Worm (Caenorhabditis elegans): ENCODE measurements around the gene cysl-4.

Gene cysl-4

ce11 chrV:2004659-2005058 is at the start of gene cysl-4:
Gene cysl-4 (plus strand): TSS chrV:2004959.
- TF ChIP-seq blmp-1 (tag; optimal IDR thresholded peaks at IDR 0.05; ENCODE audit: insufficient read depth) (no peak), unc-55 (GFP tag; optimal IDR thresholded peaks at IDR 0.05) (no peak), nhr-77 (tag; optimal IDR thresholded peaks at IDR 0.05) (no peak), unc-39 (tag; optimal IDR thresholded peaks at IDR 0.05) (no peak), alr-1 (tag; optimal IDR thresholded peaks at IDR 0.05) (no peak), lin-13 (GFP tag; optimal IDR thresholded peaks at IDR 0.05) (no peak), R02D3.7 (tag; optimal IDR thresholded peaks at IDR 0.05) (no peak), sma-9 (GFP tag; optimal IDR thresholded peaks at IDR 0.05) (no peak), sma-9 (tag; optimal IDR thresholded peaks at IDR 0.05) (no peak), nhr-12 (tag; optimal IDR thresholded peaks at IDR 0.05) (no peak), peb-1 (tag; optimal IDR thresholded peaks at IDR 0.05) (no peak), F13H6.1 (tag; optimal IDR thresholded peaks at IDR 0.05) (no peak), lin-11 (tag; optimal IDR thresholded peaks at IDR 0.05) (no peak), sem-4 (tag; optimal IDR thresholded peaks at IDR 0.05) (no peak), C34F6.9 (tag; optimal IDR thresholded peaks at IDR 0.05) (no peak), sma-3 (GFP tag; optimal IDR thresholded peaks at IDR 0.05) (no peak), mbf-1 (tag; optimal IDR thresholded peaks at IDR 0.05) (no peak), fos-1 (tag; optimal IDR thresholded peaks at IDR 0.05) (no peak), lsy-2 (tag; optimal IDR thresholded peaks at IDR 0.05) (no peak)

- TF ChIP-seq C34F6.9 (tag; optimal IDR thresholded peaks at IDR 0.05) (no peak), gmeb-1 (tag; optimal IDR thresholded peaks at IDR 0.05) (no peak), ztf-4 (tag; optimal IDR thresholded peaks at IDR 0.05) (no peak), lin-11 (tag; optimal IDR thresholded peaks at IDR 0.05) (no peak), skn-1 (tag; optimal IDR thresholded peaks at IDR 0.05) (no peak), ceh-16 (tag; optimal IDR thresholded peaks at IDR 0.05) (no peak)
These were observed 49.5 kb upstream of the cysl-4 start for ce11 chrV:1955246-1955645.

- no peak for TF ChIP-seq ztf-1 (GFP tag; conservative IDR thresholded peaks at IDR 0.05)
- no peak for TF ChIP-seq unc-62 (GFP tag; optimal IDR thresholded peaks at IDR 0.05)
- no peak for TF ChIP-seq aly-2 (tag; optimal IDR thresholded peaks at IDR 0.05)
- TF ChIP-seq nhr-23 (tag; optimal IDR thresholded peaks at IDR 0.05) = no peak
- no peak for TF ChIP-seq egl-27 (tag; optimal IDR thresholded peaks at IDR 0.05)
- TF ChIP-seq mbf-1 (tag; optimal IDR thresholded peaks at IDR 0.05) = no peak
These were observed 47.6 kb upstream of the cysl-4 start, which contains the start of gene fipr-25 for ce11 chrV:1957110-1957509. Gene fipr-25 (plus strand): TSS chrV:1957410.

- TF ChIP-seq lsy-2 (tag; optimal IDR thresholded peaks at IDR 0.05) (no peak), nhr-23 (tag; optimal IDR thresholded peaks at IDR 0.05) (no peak), aly-2 (tag; optimal IDR thresholded peaks at IDR 0.05) (no peak), nhr-77 (tag; optimal IDR thresholded peaks at IDR 0.05) (no peak), alr-1 (tag; optimal IDR thresholded peaks at IDR 0.05) (no peak), ztf-11 (tag; optimal IDR thresholded peaks at IDR 0.05) (no peak), ama-1 (optimal IDR thresholded peaks at IDR 0.05) (no peak), crh-2 (tag; optimal IDR thresholded peaks at IDR 0.05) (no peak), nhr-6 (tag; optimal IDR thresholded peaks at IDR 0.05) (no peak), blmp-1 (tag; optimal IDR thresholded peaks at IDR 0.05; ENCODE audit: insufficient read depth) (no peak), snpc-4 (tag; optimal IDR thresholded peaks at IDR 0.05) (no peak)
These were observed 43.3 kb upstream of the cysl-4 start, which contains the start of gene Y40B10B.1 for ce11 chrV:1961453-1961852. Gene Y40B10B.1 (minus strand): TSS chrV:1961553.

- TF ChIP-seq snpc-4 (tag; optimal IDR thresholded peaks at IDR 0.05) (no peak), nhr-12 (tag; optimal IDR thresholded peaks at IDR 0.05) (no peak), unc-62 (GFP tag; optimal IDR thresholded peaks at IDR 0.05) (no peak), peb-1 (tag; optimal IDR thresholded peaks at IDR 0.05) (no peak), blmp-1 (tag; optimal IDR thresholded peaks at IDR 0.05; ENCODE audit: insufficient read depth) (no peak), lsy-2 (tag; optimal IDR thresholded peaks at IDR 0.05) (no peak), alr-1 (tag; optimal IDR thresholded peaks at IDR 0.05) (no peak), ztf-11 (tag; optimal IDR thresholded peaks at IDR 0.05) (no peak), unc-39 (tag; optimal IDR thresholded peaks at IDR 0.05) (no peak), nhr-25 (tag; optimal IDR thresholded peaks at IDR 0.05) (no peak)
These were observed 40.0 kb upstream of the cysl-4 start, which contains the start of gene srj-15 for ce11 chrV:1964806-1965205. Gene srj-15 (minus strand): TSS chrV:1964906.
